Worm (Caenorhabditis elegans): ENCODE measurements around the gene E04F6.8.

DNA sequence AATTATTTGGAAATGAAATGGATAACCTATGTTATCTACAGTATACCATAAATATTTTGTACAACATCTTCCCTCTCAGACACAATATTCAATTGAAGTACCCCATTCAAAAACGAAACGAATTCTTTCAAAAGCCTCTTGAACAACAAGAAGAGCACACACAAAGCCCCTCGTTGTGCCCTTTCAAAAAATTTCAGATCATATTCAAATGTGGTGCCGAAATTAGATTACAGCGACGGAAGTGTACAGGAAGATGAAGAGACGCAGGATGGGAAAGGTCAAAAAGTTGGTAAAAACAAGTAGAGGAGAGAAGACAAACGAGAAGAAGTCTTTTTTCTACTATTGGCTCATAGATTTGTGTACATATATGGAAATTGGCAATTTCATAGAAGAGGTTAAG, 35.1 kb downstream of the E04F6.8 start:
- no peak for TF ChIP-seq nhr-237 (tag; optimal IDR thresholded peaks at IDR 0.05)
- peak; percentile 74 for TF ChIP-seq fkh-10 (GFP tag; optimal IDR thresholded peaks at IDR 0.05)
- no peak for TF ChIP-seq daf-19 (GFP tag; conservative IDR thresholded peaks at IDR 0.05)
- TF ChIP-seq nhr-11 (tag; optimal IDR thresholded peaks at IDR 0.05), result no peak
- TF ChIP-seq nhr-77 (tag; optimal IDR thresholded peaks at IDR 0.05), result no peak
- TF ChIP-seq ceh-82 (tag; optimal IDR thresholded peaks at IDR 0.05), result no peak
- no peak for TF ChIP-seq D1046.2 (GFP tag; IDR thresholded peaks at IDR 0.05)
- no peak for TF ChIP-seq pqm-1 (tag; optimal IDR thresholded peaks at IDR 0.05)
- TF ChIP-seq T20F7.1 (GFP tag; optimal IDR thresholded peaks at IDR 0.05), result no peak
- TF ChIP-seq nhr-76 (tag; optimal IDR thresholded peaks at IDR 0.05), result no peak
- TF ChIP-seq aly-2 (tag; optimal IDR thresholded peaks at IDR 0.05), result no peak
- TF ChIP-seq tag-97 (GFP tag; IDR thresholded peaks at IDR 0.05), result no peak
- TF ChIP-seq mep-1 (tag; optimal IDR thresholded peaks at IDR 0.05), result no peak
- no peak for TF ChIP-seq T26A8.4 (GFP tag; IDR thresholded peaks at IDR 0.05)

Data from whole organism, L4 larva.